Worm (Caenorhabditis elegans): ENCODE measurements around the gene cdk-12.

Gene cdk-12

DNA sequence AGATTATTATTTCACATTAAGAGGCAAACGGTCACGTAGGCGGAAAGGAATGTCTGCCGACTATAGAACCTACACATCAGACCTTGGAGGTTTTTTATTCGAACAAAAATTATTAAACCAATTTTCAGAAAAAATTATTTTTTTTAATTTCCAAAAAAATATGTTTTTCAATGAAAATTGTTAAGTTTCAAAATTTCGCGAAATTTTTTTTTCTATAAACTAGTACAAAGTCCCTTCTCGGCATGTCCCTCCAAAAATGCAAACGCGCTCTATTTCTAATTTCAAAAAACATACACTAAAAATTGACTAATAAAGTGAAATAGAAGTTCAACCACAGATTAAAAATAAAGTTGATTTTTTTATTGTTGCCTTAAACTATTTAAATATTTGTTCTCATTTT lies 32.2 kb downstream of the cdk-12 start, which contains the start of gene ckb-1:
ckb-1 (plus strand) TSS at position 301 of the 400 bp plus-strand sequence.
- TF ChIP-seq lsy-2 (tag; optimal IDR thresholded peaks at IDR 0.05) = peak; percentile 0 to 32
- peak in 1 of 3 experiments; percentile 24 for TF ChIP-seq dpl-1 (GFP tag; optimal IDR thresholded peaks at IDR 0.05)
- peak in 1 of 2 experiments; percentile 18 for TF ChIP-seq lin-35 (GFP tag; optimal IDR thresholded peaks at IDR 0.05)
- no peak for TF ChIP-seq mdl-1 (tag; optimal IDR thresholded peaks at IDR 0.05)

- TF ChIP-seq nhr-84 (tag; optimal IDR thresholded peaks at IDR 0.05) (no peak), xbp-1 (tag; optimal IDR thresholded peaks at IDR 0.05) (peak; percentile 71)
Observed at ce11 chrIII:4367649-4368048, 34.9 kb downstream of the cdk-12 start, which contains the start of gene ckb-2. ckb-2 (plus strand) TSS chrIII:4367949.

DNA sequence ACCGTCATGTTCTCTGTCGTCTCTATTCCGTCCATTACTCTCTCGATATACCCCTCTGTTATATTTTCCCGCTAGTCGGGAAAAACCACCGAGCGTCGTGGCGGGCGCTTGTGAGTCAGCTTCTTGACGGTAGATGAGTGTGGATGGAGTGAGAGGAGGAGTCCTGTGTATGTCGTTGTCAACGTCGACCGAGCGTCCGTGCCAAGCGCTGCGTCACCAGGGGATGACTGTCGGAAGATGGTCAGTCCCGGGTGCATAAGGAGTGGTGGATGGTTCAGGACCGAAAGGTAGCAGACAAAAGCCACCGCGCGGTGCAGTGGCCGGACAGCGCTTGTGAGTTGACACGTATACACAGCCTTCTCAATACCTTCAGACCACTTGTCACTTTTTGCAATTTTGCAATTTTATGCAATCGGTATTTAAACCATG lies 36.6 kb downstream of the cdk-12 start:
- peak in 1 of 2 experiments; percentile 9 for TF ChIP-seq efl-1 (optimal IDR thresholded peaks at IDR 0.05)
- TF ChIP-seq efl-1 (GFP tag; optimal IDR thresholded peaks at IDR 0.05 in 1 of 2) = peak in 1 of 2 experiments; percentile 70
- TF ChIP-seq nhr-71 (tag; optimal IDR thresholded peaks at IDR 0.05) = peak; percentile 61
- peak; percentile 44 for TF ChIP-seq dsc-1 (tag; optimal IDR thresholded peaks at IDR 0.05)
- peak; percentile 24 for TF ChIP-seq tbx-2 (tag; optimal IDR thresholded peaks at IDR 0.05)
- TF ChIP-seq jun-1 (tag; optimal IDR thresholded peaks at IDR 0.05) = peak; percentile 17
- peak; percentile 21 for TF ChIP-seq swsn-7 (tag; optimal IDR thresholded peaks at IDR 0.05)
- TF ChIP-seq nhr-90 (tag; optimal IDR thresholded peaks at IDR 0.05; ENCODE audit: poor library complexity) = peak; percentile 37
- TF ChIP-seq lsy-2 (tag; optimal IDR thresholded peaks at IDR 0.05) = peak in 1 of 2 experiments; percentile 57
- TF ChIP-seq lin-35 (GFP tag; optimal IDR thresholded peaks at IDR 0.05) = peak in 1 of 2 experiments; percentile 26
- peak in 1 of 2 experiments; percentile 14 for TF ChIP-seq mdl-1 (tag; optimal IDR thresholded peaks at IDR 0.05)
- TF ChIP-seq lir-3 (tag; optimal IDR thresholded peaks at IDR 0.05; ENCODE audit: poor library complexity) = peak; percentile 27
- TF ChIP-seq nhr-47 (tag; optimal IDR thresholded peaks at IDR 0.05) = peak; percentile 51
- peak; percentile 45 for TF ChIP-seq snu-23 (GFP tag; optimal IDR thresholded peaks at IDR 0.05)
- peak; percentile 36 for TF ChIP-seq nhr-20 (tag; optimal IDR thresholded peaks at IDR 0.05)
- TF ChIP-seq xbp-1 (tag; optimal IDR thresholded peaks at IDR 0.05) = peak; percentile 28
- peak; percentile 13 for TF ChIP-seq C16A3.4 (tag; optimal IDR thresholded peaks at IDR 0.05)
- peak; percentile 68 for TF ChIP-seq nhr-19 (GFP tag; conservative IDR thresholded peaks at IDR 0.05)
- TF ChIP-seq aly-2 (tag; optimal IDR thresholded peaks at IDR 0.05) = peak; percentile 35

DNA sequence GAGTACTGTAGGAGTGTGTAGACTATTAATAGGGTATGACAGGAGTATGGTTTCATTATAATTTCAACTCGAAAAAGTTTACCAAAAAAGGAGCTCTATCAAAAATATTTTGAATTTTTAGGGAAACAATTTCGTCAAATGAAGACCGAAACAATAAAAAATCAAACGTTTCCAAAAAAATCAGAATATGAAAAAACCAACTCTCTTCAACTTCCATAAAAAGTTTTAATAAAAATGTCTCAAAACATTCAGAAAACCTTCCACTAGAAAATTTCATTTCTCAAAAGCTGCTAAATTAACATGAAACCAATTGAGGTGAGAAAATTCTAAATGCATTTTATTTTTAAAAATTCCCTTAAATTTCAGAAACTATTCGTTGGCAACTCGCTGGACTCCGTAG lies 37.8 kb downstream of the cdk-12 start, which contains the start of gene ckb-3:
ckb-3 (plus strand) TSS at position 301 of the 400 bp plus-strand sequence.
- TF ChIP-seq skn-1 (tag; optimal IDR thresholded peaks at IDR 0.05) = no peak
- no peak for TF ChIP-seq zip-4 (GFP tag; optimal IDR thresholded peaks at IDR 0.05)
- no peak for TF ChIP-seq vab-15 (tag; optimal IDR thresholded peaks at IDR 0.05)
- TF ChIP-seq egl-27 (tag; optimal IDR thresholded peaks at IDR 0.05) = no peak
- no peak for TF ChIP-seq unc-98 (GFP tag; IDR thresholded peaks at IDR 0.05)
- TF ChIP-seq unc-62 (GFP tag; optimal IDR thresholded peaks at IDR 0.05) = no peak
- TF ChIP-seq isw-1 (GFP tag; IDR thresholded peaks at IDR 0.05) = no peak
- TF ChIP-seq Y116A8C.19 (tag; optimal IDR thresholded peaks at IDR 0.05; ENCODE audit: borderline replicate concordance) = no peak
- no peak for TF ChIP-seq ama-1 (optimal IDR thresholded peaks at IDR 0.05)
- no peak for TF ChIP-seq ztf-4 (tag; optimal IDR thresholded peaks at IDR 0.05)
- TF ChIP-seq ets-5 (GFP tag; IDR thresholded peaks at IDR 0.05) = no peak
- no peak for TF ChIP-seq lin-35 (GFP tag; optimal IDR thresholded peaks at IDR 0.05)
- TF ChIP-seq nhr-12 (tag; optimal IDR thresholded peaks at IDR 0.05) = no peak
- TF ChIP-seq lin-39 (tag; optimal IDR thresholded peaks at IDR 0.05) = no peak
- no peak for TF ChIP-seq ceh-8 (GFP tag; optimal IDR thresholded peaks at IDR 0.05)
- no peak for TF ChIP-seq dsc-1 (tag; optimal IDR thresholded peaks at IDR 0.05)
- TF ChIP-seq efl-1 (optimal IDR thresholded peaks at IDR 0.05) = no peak
- TF ChIP-seq efl-1 (GFP tag; optimal IDR thresholded peaks at IDR 0.05 in 1 of 2) = no peak

Measured in whole organism, L1 larva.